Worm (Caenorhabditis elegans): ENCODE data around the gene ZK185.2.

ZK185.2 gene

DNA sequence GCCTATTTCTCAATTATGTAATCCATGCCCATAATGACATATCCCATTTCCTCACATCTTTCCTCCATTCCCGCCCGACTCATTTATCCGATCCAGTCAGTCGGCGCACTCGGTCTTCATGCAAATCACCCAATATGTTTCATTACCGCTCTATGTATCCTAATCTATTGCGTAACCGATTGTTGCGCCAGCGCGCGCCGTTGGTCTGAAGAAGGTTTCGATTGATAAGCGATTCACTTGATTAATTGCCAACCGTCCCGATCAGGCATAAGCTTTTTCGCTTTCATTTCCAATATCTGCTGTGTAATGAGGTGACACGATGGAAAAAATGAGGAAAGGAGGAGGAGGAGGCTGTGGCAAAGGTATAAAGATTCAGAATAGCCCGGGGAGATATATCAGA, 18.2 kb upstream of the ZK185.2 start:
- no peak for TF ChIP-seq unc-39 (tag; optimal IDR thresholded peaks at IDR 0.05)
- peak; percentile 39 for TF ChIP-seq mxl-3 (GFP tag; optimal IDR thresholded peaks at IDR 0.05)
- peak; percentile 5 for TF ChIP-seq nhr-28 (tag; optimal IDR thresholded peaks at IDR 0.05)

DNA sequence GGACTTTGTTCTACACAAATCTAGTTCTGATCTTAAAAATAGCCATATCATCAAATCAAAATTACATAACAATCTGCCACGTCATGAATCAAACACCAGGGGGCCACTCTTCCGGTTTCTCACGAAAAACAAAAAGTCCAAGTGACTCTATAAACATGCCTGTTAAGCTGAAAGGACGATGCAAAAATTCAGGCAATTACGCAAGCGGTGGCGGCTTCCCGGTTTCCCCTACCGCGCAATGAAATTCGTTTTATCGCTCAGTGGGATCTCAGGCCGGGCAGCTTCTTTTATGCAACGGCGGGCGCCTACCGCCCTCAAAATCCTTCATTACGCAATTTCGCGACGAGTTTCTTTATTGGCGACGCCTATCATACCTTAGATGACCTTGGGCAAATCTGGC, 16.6 kb upstream of the ZK185.2 start:
- TF ChIP-seq dpl-1 (GFP tag; optimal IDR thresholded peaks at IDR 0.05) (no peak), ZK546.5 (tag; optimal IDR thresholded peaks at IDR 0.05) (no peak), nhr-102 (tag; optimal IDR thresholded peaks at IDR 0.05) (peak; percentile 18), lin-39 (tag; optimal IDR thresholded peaks at IDR 0.05) (no peak), ama-1 (optimal IDR thresholded peaks at IDR 0.05) (peak; percentile 63), skn-1 (tag; optimal IDR thresholded peaks at IDR 0.05) (no peak), T26A8.4 (GFP tag; IDR thresholded peaks at IDR 0.05) (peak; percentile 20; the same call in 1 of the 2 replicates), F26F4.8 (GFP tag; conservative IDR thresholded peaks at IDR 0.05) (no peak), arid-1 (GFP tag; conservative IDR thresholded peaks at IDR 0.05) (0 out of 2 replicates have a peak, but pooled peaks have one; percentile 14), lin-15B (tag; optimal IDR thresholded peaks at IDR 0.05) (no peak), cey-2 (tag; optimal IDR thresholded peaks at IDR 0.05; ENCODE audit: borderline replicate concordance, insufficient read depth) (no peak), mep-1 (tag; optimal IDR thresholded peaks at IDR 0.05) (no peak), daf-19 (GFP tag; conservative IDR thresholded peaks at IDR 0.05) (no peak), lin-29 (GFP tag; IDR thresholded peaks at IDR 0.05) (0 out of 2 replicates have a peak, but pooled peaks have one; percentile 22)

DNA sequence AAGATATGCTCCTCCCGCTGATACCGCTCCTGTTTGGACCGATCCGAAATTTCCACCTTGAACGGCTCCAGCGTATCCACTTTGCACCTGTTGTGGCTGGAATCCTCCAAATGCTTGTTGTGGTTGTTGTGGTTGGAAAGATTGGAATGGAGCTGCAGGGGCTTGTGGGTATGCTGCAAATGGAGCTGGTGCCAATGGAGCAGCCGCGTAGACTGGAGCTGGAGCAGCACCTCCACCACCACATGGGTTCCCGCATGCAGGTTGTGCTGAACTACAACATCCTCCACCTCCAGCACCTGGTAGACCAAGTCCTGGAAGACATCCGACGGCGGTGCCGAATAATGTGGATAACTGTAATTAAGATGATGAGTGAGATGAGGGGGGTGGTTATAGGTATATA, 12.9 kb upstream of the ZK185.2 start:
- TF ChIP-seq set-16 (GFP tag; IDR thresholded peaks at IDR 0.05) (peak; percentile 68), nhr-102 (tag; optimal IDR thresholded peaks at IDR 0.05) (no peak), aly-2 (tag; optimal IDR thresholded peaks at IDR 0.05) (no peak), T26A8.4 (GFP tag; IDR thresholded peaks at IDR 0.05) (peak; percentile 47; the same call in 1 of the 2 replicates), dpl-1 (GFP tag; optimal IDR thresholded peaks at IDR 0.05) (no peak), nhr-10 (tag; optimal IDR thresholded peaks at IDR 0.05) (no peak), egl-43 (GFP tag; IDR thresholded peaks at IDR 0.05) (0 out of 2 replicates have a peak, but pooled peaks have one; percentile 11)

DNA sequence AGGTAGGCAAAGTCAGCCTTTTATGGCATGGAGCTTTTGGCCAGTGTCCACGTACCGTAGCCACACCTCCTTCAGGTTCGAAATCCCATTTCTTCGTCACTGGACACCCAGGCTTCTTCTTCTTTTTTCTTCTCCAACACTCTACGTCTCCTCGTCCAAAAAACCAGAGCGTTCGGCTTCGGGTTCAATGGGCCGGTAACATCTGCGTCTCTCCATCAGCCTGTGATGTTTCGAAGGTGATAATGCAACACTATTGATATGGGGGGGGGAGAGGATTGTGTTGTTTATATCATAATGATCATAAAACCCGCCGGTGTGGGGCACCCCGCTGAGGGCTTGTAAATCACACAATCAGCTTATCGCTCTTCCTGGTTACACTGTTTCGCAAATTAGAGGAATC, 11.4 kb upstream of the ZK185.2 start, which contains the start of gene ZK180.6:
Gene ZK180.6, minus strand, starts transcription at position 101 of the 400 bp plus-strand sequence.
- peak; percentile 13; the same call in 1 of the 2 replicates for TF ChIP-seq set-16 (GFP tag; IDR thresholded peaks at IDR 0.05)
- 0 out of 2 replicates have a peak, but pooled peaks have one; percentile 24 for TF ChIP-seq hmg-1.1 (GFP tag; IDR thresholded peaks at IDR 0.05)
- no peak for TF ChIP-seq hlh-30 (tag; optimal IDR thresholded peaks at IDR 0.05; ENCODE audit: insufficient read depth)
- no peak for TF ChIP-seq nhr-102 (tag; optimal IDR thresholded peaks at IDR 0.05)
- TF ChIP-seq hlh-11 (tag; optimal IDR thresholded peaks at IDR 0.05): peak; percentile 29
- no peak for TF ChIP-seq unc-39 (tag; optimal IDR thresholded peaks at IDR 0.05)
- no peak for TF ChIP-seq mdl-1 (tag; optimal IDR thresholded peaks at IDR 0.05)
- no peak for TF ChIP-seq Y5F2A.4 (GFP tag; optimal IDR thresholded peaks at IDR 0.05)
- TF ChIP-seq zfp-2 (tag; optimal IDR thresholded peaks at IDR 0.05): no peak
- TF ChIP-seq ama-1 (optimal IDR thresholded peaks at IDR 0.05): no peak
- TF ChIP-seq vab-7 (GFP tag; IDR thresholded peaks at IDR 0.05): no peak
- no peak for TF ChIP-seq lin-39 (tag; optimal IDR thresholded peaks at IDR 0.05)
- no peak for TF ChIP-seq snpc-4 (tag; optimal IDR thresholded peaks at IDR 0.05)
- no peak for TF ChIP-seq fos-1 (tag; optimal IDR thresholded peaks at IDR 0.05)
- no peak for TF ChIP-seq lin-13 (GFP tag; optimal IDR thresholded peaks at IDR 0.05)
- TF ChIP-seq madf-5 (GFP tag; IDR thresholded peaks at IDR 0.05): no peak
- no peak for TF ChIP-seq aha-1 (tag)
- TF ChIP-seq lin-29 (GFP tag; IDR thresholded peaks at IDR 0.05): no peak
- TF ChIP-seq lir-3 (tag; optimal IDR thresholded peaks at IDR 0.05): no peak
- TF ChIP-seq skn-1 (tag; optimal IDR thresholded peaks at IDR 0.05): no peak
- peak; percentile 20 for TF ChIP-seq mxl-3 (GFP tag; optimal IDR thresholded peaks at IDR 0.05)
- no peak for TF ChIP-seq zag-1 (tag; optimal IDR thresholded peaks at IDR 0.05)
